Worm (Caenorhabditis elegans) whole organism, midembryonic: Measurements from ENCODE around the gene mboa-2.
"Not testable (repeated sequence)": the region's sequence is repeated elsewhere in the genome, so short reads cannot be mapped to it uniquely, and the experiment has no call there.

Experiments used
- T22C8.4 ChIP-seq: fragments of 200-800 bp; sonication (Bioruptor generic); IDR thresholded peaks from 2 replicates; pipeline ENCODE4 v1.3.6; 2022; ENCODE audit warnings: missing genetic modification characterization, missing compliant biosample characterization
- flt-1 ChIP-seq: fragments of 200-800 bp; sonication (Bioruptor generic); IDR thresholded peaks from 2 replicates; pipeline ENCODE4 v1.3.6; 2022; ENCODE audit warnings: missing genetic modification characterization, missing compliant biosample characterization
- klf-2 ChIP-seq: fragments of 200-800 bp; sonication (Bioruptor generic); conservative IDR thresholded peaks from 2 replicates; pipeline ENCODE4 v1.3.6; 2022; ENCODE audit warnings: missing genetic modification reagents, missing genetic modification characterization, missing compliant biosample characterization

- TF ChIP-seq flt-1 (GFP tag; lab: Robert Waterston, UW); klf-2; T22C8.4: not testable (repeated sequence)
Observed at ce11 chrV:11109647-11110046, 12.6 kb downstream of the mboa-2 start, which contains the start of gene Y42A5A.5.
